Fruit fly (Drosophila melanogaster): ENCODE data around the gene Pbp95.
"Not testable (repeated sequence)": the region's sequence is repeated elsewhere in the genome, so short reads cannot be mapped to it uniquely, and the experiment has no call there.

The Pbp95 gene

DNA sequence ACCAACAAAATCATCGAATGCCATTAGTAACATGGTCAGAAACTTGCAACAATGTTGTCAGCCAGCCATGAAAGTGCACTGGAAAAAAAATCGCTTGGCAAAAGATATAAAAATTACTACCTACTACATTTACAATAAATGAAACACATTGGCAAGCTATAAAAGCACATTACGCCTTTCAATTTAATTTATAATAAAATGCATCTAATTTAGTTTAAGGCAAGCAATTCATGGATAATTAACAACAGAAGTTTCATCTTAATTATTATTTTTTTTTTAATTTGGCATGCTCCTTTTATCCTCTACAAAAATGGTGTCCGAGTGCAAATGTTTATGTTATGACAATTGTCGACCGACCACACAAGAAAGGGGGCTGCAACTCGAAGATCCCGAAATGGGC lies 25.3 kb downstream of the Pbp95 start:
- TF ChIP-seq Crg-1 (GFP tag; optimal IDR thresholded peaks at IDR 0.05) (no peak), CG11617 (GFP tag; optimal IDR thresholded peaks at IDR 0.05) (no peak), CG7045 (GFP tag; optimal IDR thresholded peaks at IDR 0.05) (no peak), tj (GFP tag; optimal IDR thresholded peaks at IDR 0.05) (no peak), Clk (GFP tag; optimal IDR thresholded peaks at IDR 0.05) (no peak), CG7101 (tag; optimal IDR thresholded peaks at IDR 0.05) (no peak), CG33017 (tag; optimal IDR thresholded peaks at IDR 0.05) (no peak), Hr96 (GFP tag; optimal IDR thresholded peaks at IDR 0.05) (no peak), Mnt (GFP tag; optimal IDR thresholded peaks at IDR 0.05) (no peak), CG12768 (GFP tag; optimal IDR thresholded peaks at IDR 0.05) (no peak), CG14711 (tag; optimal IDR thresholded peaks at IDR 0.05) (no peak), bab1 (GFP tag; optimal IDR thresholded peaks at IDR 0.05) (no peak)

DNA sequence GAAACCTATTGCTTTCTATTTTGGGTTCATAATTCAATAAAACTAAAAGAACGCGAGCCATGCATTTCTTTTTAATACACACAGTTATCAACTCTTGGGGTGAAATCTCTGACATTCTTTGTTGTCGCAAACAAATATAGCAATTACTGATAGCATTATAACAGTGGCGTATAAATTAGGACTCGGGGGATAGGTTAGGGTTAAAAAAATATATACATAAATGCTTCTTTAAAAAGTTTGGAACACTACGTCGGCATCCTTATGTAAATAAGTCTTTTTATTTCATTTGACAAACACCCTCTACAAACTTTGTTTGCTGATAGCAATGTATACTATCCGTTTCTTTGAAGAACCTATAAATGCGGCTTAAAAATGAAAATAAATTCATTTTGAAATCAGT lies 27.3 kb downstream of the Pbp95 start, which contains the start of gene CG43060:
Gene CG43060, plus strand, starts transcription at position 382 of the 400 bp plus-strand sequence.
- TF ChIP-seq kay (GFP tag; ENCODE audit: borderline replicate concordance): peak; percentile 31
- TF ChIP-seq tj (GFP tag; optimal IDR thresholded peaks at IDR 0.05): no peak

DNA sequence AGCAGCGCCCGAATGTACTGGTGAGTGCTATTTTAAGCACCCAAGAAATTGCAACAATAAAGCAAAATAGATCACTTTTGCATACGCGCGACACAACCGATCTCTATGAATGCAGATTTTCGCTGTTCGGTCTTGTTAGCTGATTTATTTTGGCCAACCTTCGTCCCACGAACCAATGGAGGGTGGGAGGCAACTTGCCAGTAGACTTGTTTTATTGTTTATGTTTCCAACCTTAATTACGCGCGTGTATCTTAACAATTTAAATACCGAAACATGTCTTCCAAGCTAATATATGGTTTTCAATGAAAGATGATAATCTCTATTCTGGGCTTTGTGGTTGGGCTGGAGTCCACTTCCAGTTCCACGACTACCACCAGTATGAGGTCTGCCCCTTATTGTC lies 35.3 kb downstream of the Pbp95 start, which contains the start of gene CG43618:
Gene CG43618, plus strand, starts transcription at position 301 of the 400 bp plus-strand sequence.
- TF ChIP-seq pad (GFP tag; optimal IDR thresholded peaks at IDR 0.05); CG33017 (tag; optimal IDR thresholded peaks at IDR 0.05); tj (GFP tag; optimal IDR thresholded peaks at IDR 0.05): not testable (repeated sequence)

DNA sequence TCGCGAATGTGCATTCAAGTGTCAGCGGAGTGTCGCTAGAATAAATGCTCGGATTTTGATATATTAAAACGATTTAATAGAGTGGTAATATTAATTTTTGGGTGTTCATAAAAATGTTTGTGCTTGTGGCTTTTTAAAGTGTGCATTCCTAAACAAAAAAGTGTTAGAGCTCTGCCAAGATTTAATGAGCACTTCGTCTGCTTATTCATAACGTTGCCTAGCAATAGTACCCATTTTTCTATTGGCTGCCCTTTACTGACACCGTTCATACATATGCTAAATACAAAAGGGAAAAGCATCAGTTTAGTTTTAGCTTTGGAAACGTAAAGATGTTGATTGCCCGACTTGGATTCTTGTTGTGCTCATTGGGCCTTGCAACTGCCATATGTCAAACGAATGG lies 35.8 kb downstream of the Pbp95 start, which contains the start of gene CG43061:
Gene CG43061, plus strand, starts transcription at position 301 of the 400 bp plus-strand sequence.
- TF ChIP-seq cic (GFP tag; optimal IDR thresholded peaks at IDR 0.05); toe (GFP tag; optimal IDR thresholded peaks at IDR 0.05); CG33017 (tag; optimal IDR thresholded peaks at IDR 0.05): not testable (repeated sequence)

DNA sequence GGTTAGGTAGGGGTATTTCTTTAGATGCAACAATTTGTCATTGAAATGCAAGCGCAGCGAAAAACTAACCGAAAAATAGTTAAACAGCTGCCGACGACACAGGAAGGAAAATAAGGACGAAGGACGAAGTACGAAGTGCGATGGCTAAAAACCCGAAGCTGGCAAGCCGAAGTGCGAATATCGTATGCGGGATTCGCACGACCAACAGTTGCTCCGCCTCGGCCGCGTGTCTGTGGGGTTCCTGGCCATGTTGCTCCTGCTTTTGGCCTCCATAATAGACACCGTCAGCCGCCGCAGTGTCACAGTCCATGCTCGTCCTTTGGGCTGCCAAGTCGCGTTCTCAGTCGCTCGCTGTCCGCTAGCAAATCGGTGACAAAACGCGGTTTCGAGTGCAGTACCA lies 45.4 kb downstream of the Pbp95 start, which contains the start of gene mAChR-B:
Gene mAChR-B, plus strand, starts transcription at position 301 of the 400 bp plus-strand sequence.
- TF ChIP-seq Clk (GFP tag; optimal IDR thresholded peaks at IDR 0.05): no peak
- TF ChIP-seq Hr96 (GFP tag; optimal IDR thresholded peaks at IDR 0.05): no peak
- no peak for TF ChIP-seq CG7101 (tag; optimal IDR thresholded peaks at IDR 0.05)
- TF ChIP-seq CG33017 (tag; optimal IDR thresholded peaks at IDR 0.05): no peak
- no peak for TF ChIP-seq Mnt (GFP tag; optimal IDR thresholded peaks at IDR 0.05)
- no peak for TF ChIP-seq toe (GFP tag; optimal IDR thresholded peaks at IDR 0.05)
- no peak for TF ChIP-seq cic (GFP tag; optimal IDR thresholded peaks at IDR 0.05)
- no peak for TF ChIP-seq CG14711 (tag; optimal IDR thresholded peaks at IDR 0.05)
- TF ChIP-seq kay (GFP tag; ENCODE audit: borderline replicate concordance): no peak
- no peak for TF ChIP-seq CG11617 (GFP tag; optimal IDR thresholded peaks at IDR 0.05)
- TF ChIP-seq Crg-1 (GFP tag; optimal IDR thresholded peaks at IDR 0.05): no peak
- no peak for TF ChIP-seq cnc (optimal IDR thresholded peaks at IDR 0.05)
- no peak for TF ChIP-seq pad (GFP tag; optimal IDR thresholded peaks at IDR 0.05)
- no peak for TF ChIP-seq CG5204 (GFP tag; optimal IDR thresholded peaks at IDR 0.05)
- no peak for TF ChIP-seq CG7045 (GFP tag; optimal IDR thresholded peaks at IDR 0.05)
- no peak for TF ChIP-seq CG12768 (GFP tag; optimal IDR thresholded peaks at IDR 0.05)
- no peak for TF ChIP-seq ovo (GFP tag; optimal IDR thresholded peaks at IDR 0.05)

All from whole organism, adult.